Fruit fly (Drosophila melanogaster) whole organism, wandering third instar larva: Measurements from ENCODE around the gene Indy.

Experiments
- Abd-B ChIP-seq: fragments of >200 bp; optimal IDR thresholded peaks from 2 replicates; lab custom pipeline; 2017; ENCODE audit warnings: missing biosample characterization, missing genetic modification characterization
- CG32264 ChIP-seq: fragments of 200-800 bp; sonication (Bioruptor generic); optimal IDR thresholded peaks from 2 replicates; lab custom pipeline; 2016; ENCODE audit warnings: missing biosample characterization, missing genetic modification characterization
- CG9705 ChIP-seq: fragments of 200-800 bp; sonication (Bioruptor generic); optimal IDR thresholded peaks from 2 replicates; lab custom pipeline; 2018; ENCODE audit warnings: missing biosample characterization, mild to moderate bottlenecking, missing genetic modification characterization
- CrebA ChIP-seq: fragments of 200-800 bp; sonication (Bioruptor generic); optimal IDR thresholded peaks from 2 replicates; lab custom pipeline; 2016; ENCODE audit warnings: missing biosample characterization, mild to moderate bottlenecking, missing genetic modification characterization, borderline replicate concordance
- Dif ChIP-seq: fragments of 200-275, 200-300 bp; sonication (Bioruptor generic); optimal IDR thresholded peaks from 2 replicates; lab custom pipeline; 2018; ENCODE audit warnings: missing biosample characterization, missing genetic modification characterization; ENCODE audit not compliant: partially characterized antibody
- GATAd ChIP-seq: sonication (Bioruptor generic); optimal IDR thresholded peaks from 2 replicates; lab custom pipeline; 2016; ENCODE audit warnings: missing biosample characterization, missing genetic modification characterization
- Hr78 ChIP-seq: fragments of >200 bp; optimal IDR thresholded peaks from 2 replicates; lab custom pipeline; 2017; ENCODE audit warnings: missing biosample characterization, missing genetic modification characterization
- Hr83 ChIP-seq: fragments of 200-300 bp; sonication (Bioruptor generic); optimal IDR thresholded peaks from 2 replicates; lab custom pipeline; 2016; ENCODE audit warnings: missing biosample characterization, mild to moderate bottlenecking, missing genetic modification characterization, moderate library complexity; ENCODE audit not compliant: poor library complexity, severe bottlenecking
- Jra ChIP-seq: sonication (Bioruptor generic); optimal IDR thresholded peaks from 2 replicates; lab custom pipeline; 2016; ENCODE audit warnings: missing biosample characterization, missing genetic modification characterization
- Mio ChIP-seq: sonication (Bioruptor generic); optimal IDR thresholded peaks from 2 replicates; lab custom pipeline; 2016; ENCODE audit warnings: missing biosample characterization, missing genetic modification characterization
- Myc ChIP-seq: fragments of >200 bp; optimal IDR thresholded peaks from 2 replicates; lab custom pipeline; 2017
- N ChIP-seq: fragments of >200 bp; optimal IDR thresholded peaks from 2 replicates; lab custom pipeline; 2018; ENCODE audit warnings: missing biosample characterization, missing external identifiers, missing genetic modification characterization
- OdsH ChIP-seq: fragments of 200-800 bp; sonication (Bioruptor generic); optimal IDR thresholded peaks from 2 replicates; lab custom pipeline; 2016; ENCODE audit warnings: missing biosample characterization, mild to moderate bottlenecking, missing genetic modification characterization
- Rel ChIP-seq, 2 experiments: fragments of 200-800 bp; sonication (Bioruptor generic) in 1 of 2; optimal IDR thresholded peaks; 2 replicates in 1 of 2; 3 replicates in 1 of 2; lab custom pipeline; 2016 to 2019; ENCODE audit warnings: mild to moderate bottlenecking in 2 of 2, missing biosample characterization in 2 of 2, missing genetic modification characterization in 2 of 2, moderate library complexity in 1 of 2
- Sp1 ChIP-seq: fragments of 200-800 bp; sonication (Bioruptor generic); optimal IDR thresholded peaks from 3 replicates; lab custom pipeline; 2019; ENCODE audit warnings: missing biosample characterization, mild to moderate bottlenecking, missing genetic modification characterization, moderate library complexity
- Vsx2 ChIP-seq: fragments of 200-300, 225-300 bp; sonication (Bioruptor generic); optimal IDR thresholded peaks from 2 replicates; lab custom pipeline; 2018; ENCODE audit warnings: missing biosample characterization, missing genetic modification characterization; ENCODE audit not compliant: partially characterized antibody
- br ChIP-seq: fragments of 200-800 bp; sonication (Bioruptor generic); optimal IDR thresholded peaks from 2 replicates; lab custom pipeline; 2016; ENCODE audit warnings: missing biosample characterization, missing genetic modification characterization
- brk ChIP-seq: fragments of 200-800 bp; sonication (Bioruptor generic); optimal IDR thresholded peaks from 2 replicates; lab custom pipeline; 2016; ENCODE audit warnings: missing biosample characterization, mild to moderate bottlenecking, missing genetic modification characterization
- dl ChIP-seq, 2 experiments: fragments of 175-275, 200-275 bp in 1 of 2; fragments of 200-275 bp in 1 of 2; sonication (Bioruptor generic); optimal IDR thresholded peaks; lab custom pipeline; 2018; ENCODE audit warnings: mild to moderate bottlenecking in 2 of 2, missing biosample characterization in 2 of 2, missing genetic modification characterization in 2 of 2, moderate library complexity in 2 of 2; ENCODE audit not compliant: partially characterized antibody in 2 of 2, insufficient read depth in 1 of 2
- dmrt93B ChIP-seq: fragments of 200-800 bp; sonication (Bioruptor generic); optimal IDR thresholded peaks from 2 replicates; lab custom pipeline; 2018; ENCODE audit warnings: missing biosample characterization, mild to moderate bottlenecking, missing genetic modification characterization
- dsf ChIP-seq: sonication (Bioruptor generic); optimal IDR thresholded peaks from 2 replicates; lab custom pipeline; 2016; ENCODE audit warnings: missing biosample characterization, missing genetic modification characterization, borderline replicate concordance
- ey ChIP-seq: fragments of 200-800 bp; sonication (Bioruptor generic); optimal IDR thresholded peaks from 2 replicates; lab custom pipeline; 2016; ENCODE audit warnings: missing biosample characterization, missing genetic modification characterization
- fru ChIP-seq: fragments of 200-800 bp; sonication (Bioruptor generic); optimal IDR thresholded peaks from 3 replicates; lab custom pipeline; 2016; ENCODE audit warnings: missing biosample characterization, mild to moderate bottlenecking, missing genetic modification characterization
- jim ChIP-seq: fragments of 175-275, 200-325 bp; sonication (Bioruptor generic); optimal IDR thresholded peaks from 2 replicates; lab custom pipeline; 2016; ENCODE audit warnings: missing biosample characterization, mild to moderate bottlenecking, missing genetic modification characterization
- lola ChIP-seq: fragments of >200 bp; optimal IDR thresholded peaks from 2 replicates; lab custom pipeline; 2017; ENCODE audit warnings: missing biosample characterization, missing genetic modification characterization
- pan ChIP-seq: fragments of >200 bp; optimal IDR thresholded peaks from 2 replicates; lab custom pipeline; 2017
- psq ChIP-seq: fragments of 200-800 bp; sonication (Bioruptor generic); optimal IDR thresholded peaks from 3 replicates; lab custom pipeline; 2017; ENCODE audit warnings: missing biosample characterization, mild to moderate bottlenecking, missing genetic modification characterization, moderate library complexity
- rgr ChIP-seq: fragments of 200-800 bp; sonication (Bioruptor generic); optimal IDR thresholded peaks from 3 replicates; lab custom pipeline; 2016; ENCODE audit warnings: missing biosample characterization, mild to moderate bottlenecking, missing genetic modification characterization
- sv ChIP-seq: fragments of 200-800 bp; sonication (Bioruptor generic); optimal IDR thresholded peaks from 3 replicates; lab custom pipeline; 2016; ENCODE audit warnings: missing biosample characterization, missing genetic modification characterization
- tai ChIP-seq: sonication (Bioruptor generic); optimal IDR thresholded peaks from 2 replicates; lab custom pipeline; 2016; ENCODE audit warnings: missing biosample characterization, missing genetic modification characterization
- woc ChIP-seq: sonication (Bioruptor generic); optimal IDR thresholded peaks from 2 replicates; lab custom pipeline; 2016; ENCODE audit warnings: missing biosample characterization, mild to moderate bottlenecking, missing genetic modification characterization

Gene Indy

DNA sequence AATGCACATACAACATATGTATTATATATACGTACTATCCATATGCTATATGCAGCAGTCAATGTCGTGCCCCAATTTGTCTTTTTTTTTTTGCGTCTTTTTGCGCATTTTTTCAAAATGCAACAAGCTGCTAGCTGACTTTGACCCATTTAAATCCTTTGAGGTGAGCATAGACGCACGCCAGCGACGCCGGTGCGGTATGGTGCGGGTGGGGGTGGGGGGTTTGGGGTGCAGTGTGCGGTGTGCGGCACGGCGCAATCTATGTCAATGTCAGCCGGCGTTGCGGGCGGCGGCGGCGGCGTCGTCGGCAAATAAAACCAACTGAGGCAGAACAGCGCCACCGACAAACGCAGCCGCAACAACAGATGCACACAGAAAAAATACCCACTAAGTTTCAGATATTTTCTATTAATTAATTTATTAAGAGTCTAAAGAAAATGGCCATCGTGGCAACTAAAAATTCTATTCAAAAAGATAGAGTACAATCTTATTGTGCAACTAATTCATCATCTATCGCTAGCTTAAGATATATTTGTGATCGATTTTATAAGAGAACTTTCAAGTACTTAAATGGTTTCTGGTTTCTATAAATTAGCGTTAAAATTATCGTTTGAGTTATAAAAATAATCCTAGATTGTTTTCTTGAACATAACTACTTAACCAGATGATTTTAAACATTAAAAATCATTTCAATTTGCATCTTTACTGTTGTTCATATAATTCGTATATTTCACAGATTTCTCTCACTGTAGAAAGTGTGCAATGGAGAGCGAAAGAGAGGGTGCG is 50.8 kb downstream of the Indy start:
- TF ChIP-seq woc (GFP tag; lab: Kevin White, UChicago) = no peak
- no peak for TF ChIP-seq Hr78 (GFP tag; lab: Kevin White, UChicago)
- TF ChIP-seq fru (GFP tag; lab: Kevin White, UChicago) = no peak
- TF ChIP-seq ey (GFP tag; lab: Kevin White, UChicago) = no peak
- no peak for TF ChIP-seq lola
- no peak for TF ChIP-seq psq (GFP tag; lab: Kevin White, UChicago)
- no peak for TF ChIP-seq Vsx2 (GFP tag; lab: Kevin White, UChicago)
- TF ChIP-seq Mio (GFP tag; lab: Kevin White, UChicago) = no peak
- no peak for TF ChIP-seq jim
- TF ChIP-seq Sp1 (GFP tag; lab: Kevin White, UChicago) = no peak
- TF ChIP-seq CG9705 = no peak
- no peak for TF ChIP-seq Hr83 (GFP tag; lab: Kevin White, UChicago)
- TF ChIP-seq rgr (GFP tag; lab: Kevin White, UChicago) = no peak
- no peak for TF ChIP-seq CrebA (GFP tag; lab: Kevin White, UChicago)
- TF ChIP-seq Jra (GFP tag; lab: Kevin White, UChicago) = no peak
- TF ChIP-seq br (GFP tag; lab: Kevin White, UChicago) = no peak
- TF ChIP-seq brk (GFP tag; lab: Kevin White, UChicago) = no peak

DNA sequence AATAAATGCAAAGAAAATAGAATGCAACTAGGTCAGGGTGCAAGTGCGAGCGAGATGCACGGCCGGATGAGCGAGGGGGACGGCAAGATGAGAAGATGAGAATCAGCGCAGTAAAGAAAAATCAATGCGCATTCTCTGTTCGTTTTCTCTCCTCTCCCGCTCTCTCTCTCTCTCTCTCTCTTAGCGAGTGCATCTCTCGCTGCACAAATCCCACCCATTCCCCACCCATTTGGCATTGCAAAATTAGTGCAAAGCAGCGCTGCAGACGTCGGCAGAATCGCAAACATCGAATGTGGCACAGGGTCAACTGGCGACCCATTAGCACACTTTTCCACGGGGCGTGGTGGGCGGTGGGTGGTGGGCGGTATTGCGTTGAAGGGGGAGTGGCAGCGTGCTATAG is 53.2 kb downstream of the Indy start:
- TF ChIP-seq Jra (GFP tag; lab: Kevin White, UChicago) (no peak), CG32264 (GFP tag; lab: Kevin White, UChicago) (no peak), Dif (GFP tag; lab: Kevin White, UChicago) (no peak), fru (GFP tag; lab: Kevin White, UChicago) (no peak), GATAd (no peak), tai (GFP tag; lab: Kevin White, UChicago) (no peak), dsf (GFP tag; lab: Kevin White, UChicago) (no peak), N (no peak), Mio (GFP tag; lab: Kevin White, UChicago) (no peak), brk (GFP tag; lab: Kevin White, UChicago) (no peak), dl (GFP tag; optimal IDR thresholded peaks at IDR 0.05; lab: Kevin White, UChicago; ENCODE audit: insufficient read depth in 1 of 2, partially characterized antibody in 2 of 2) (no peak), Hr83 (GFP tag; lab: Kevin White, UChicago) (no peak)
- TF ChIP-seq, all 38 proteins: peak for 0

DNA sequence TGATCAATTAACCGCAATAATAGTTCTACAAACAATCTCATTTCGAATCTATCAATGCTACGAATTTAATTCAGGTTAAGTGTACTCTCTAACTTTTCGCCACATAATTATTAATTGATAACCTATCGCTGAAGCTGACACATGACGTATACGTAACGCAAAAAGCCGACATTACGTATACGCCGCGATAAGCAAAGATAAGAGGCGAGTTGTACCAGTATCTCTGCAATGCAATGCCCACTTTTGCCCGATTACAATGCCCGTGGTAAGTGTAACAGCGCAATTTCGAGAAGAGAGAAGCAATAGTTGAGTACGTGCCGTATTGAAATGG is 54.1 kb downstream of the Indy start:
- TF ChIP-seq sv (GFP tag; lab: Kevin White, UChicago) (no peak), ey (GFP tag; lab: Kevin White, UChicago) (no peak), Abd-B (GFP tag; lab: Kevin White, UChicago) (no peak), Vsx2 (GFP tag; lab: Kevin White, UChicago) (no peak), OdsH (GFP tag; lab: Kevin White, UChicago) (no peak), tai (GFP tag; lab: Kevin White, UChicago) (no peak), woc (GFP tag; lab: Kevin White, UChicago) (no peak), Myc (lab: Kevin White, UChicago) (no peak), dl (GFP tag; optimal IDR thresholded peaks at IDR 0.05; lab: Kevin White, UChicago; ENCODE audit: insufficient read depth in 1 of 2, partially characterized antibody in 2 of 2) (no peak), jim (no peak), brk (GFP tag; lab: Kevin White, UChicago) (no peak), Rel (GFP tag; optimal IDR thresholded peaks at IDR 0.05; lab: Kevin White, UChicago) (no peak), Rel (tag; optimal IDR thresholded peaks at IDR 0.05; lab: Kevin White, UChicago) (no peak), dsf (GFP tag; lab: Kevin White, UChicago) (no peak), dmrt93B (GFP tag; lab: Kevin White, UChicago) (no peak), pan (no peak)
